Fruit fly (Drosophila melanogaster) whole organism, embryonic: ENCODE measurements around the gene CG14982.
A peak's percentile ranks its signal among the peaks of the same experiment; 100 is the strongest.

ENCODE experiments used
- Antp ChIP-seq: fragments of 200-800 bp; sonication (Bioruptor generic); optimal IDR thresholded peaks from 3 replicates; lab custom pipeline; 2016; ENCODE audit warnings: missing biosample characterization, missing genetic modification characterization
- Awh ChIP-seq: fragments of 200-800 bp; sonication (Bioruptor generic); IDR thresholded peaks from 2 replicates; pipeline ENCODE4, ENCODE4 v1.3.6; 2022; ENCODE audit warnings: missing biosample characterization, missing genetic modification characterization
- CG10147 ChIP-seq: fragments of 200-800 bp; sonication (Bioruptor generic); optimal IDR thresholded peaks from 2 replicates; lab custom pipeline; 2019; ENCODE audit warnings: missing biosample characterization, mild to moderate bottlenecking, missing genetic modification characterization, moderate library complexity
- CG11247 ChIP-seq: fragments of 200-800 bp; sonication (Bioruptor generic); IDR thresholded peaks from 2 replicates; pipeline ENCODE4 v1.3.6; 2022; ENCODE audit warnings: missing biosample characterization, missing genetic modification characterization
- CG12769 ChIP-seq: fragments of 200-800 bp; sonication (Bioruptor generic); optimal IDR thresholded peaks from 2 replicates; lab custom pipeline; 2019; ENCODE audit warnings: missing biosample characterization, mild to moderate bottlenecking, missing genetic modification characterization, moderate library complexity
- CG13624 ChIP-seq: fragments of 200-800 bp; sonication (Bioruptor generic); optimal IDR thresholded peaks from 2 replicates; lab custom pipeline; 2016; ENCODE audit warnings: missing biosample characterization, missing genetic modification characterization
- CG15601 ChIP-seq: fragments of 200-800 bp; sonication (Bioruptor generic); optimal IDR thresholded peaks from 3 replicates; lab custom pipeline; 2019; ENCODE audit warnings: missing biosample characterization, mild to moderate bottlenecking, missing genetic modification characterization, moderate library complexity
- CG16779 ChIP-seq: fragments of 200-800 bp; sonication (Bioruptor generic); IDR thresholded peaks from 2 replicates; pipeline ENCODE4 v1.3.6; 2022; ENCODE audit warnings: missing biosample characterization, missing genetic modification characterization
- CG1792 ChIP-seq: fragments of 200-800 bp; sonication (Bioruptor generic); optimal IDR thresholded peaks from 2 replicates; lab custom pipeline; 2016; ENCODE audit warnings: missing biosample characterization, missing genetic modification characterization
- CG2116 ChIP-seq: fragments of 200-800 bp; sonication (Bioruptor generic); optimal IDR thresholded peaks from 3 replicates; lab custom pipeline; 2018; ENCODE audit warnings: missing biosample characterization, mild to moderate bottlenecking, missing genetic modification characterization
- CG2712 ChIP-seq: fragments of 200-800 bp; optimal IDR thresholded peaks from 3 replicates; lab custom pipeline; 2019; ENCODE audit warnings: missing biosample characterization, mild to moderate bottlenecking, missing genetic modification characterization, moderate library complexity
- CG32532 ChIP-seq: fragments of 200-800 bp; sonication (Bioruptor generic); IDR thresholded peaks from 2 replicates; pipeline ENCODE4 v1.3.6; 2022; ENCODE audit warnings: missing biosample characterization, missing genetic modification characterization
- CG6272 ChIP-seq: fragments of 200-800 bp; sonication (Bioruptor generic); IDR thresholded peaks from 2 replicates; pipeline ENCODE4 v1.3.6; 2022; ENCODE audit warnings: missing biosample characterization, missing genetic modification characterization
- CG6765 ChIP-seq: fragments of 200-800 bp; sonication (Bioruptor generic); optimal IDR thresholded peaks from 3 replicates; lab custom pipeline; 2017; ENCODE audit warnings: missing biosample characterization, mild to moderate bottlenecking, missing genetic modification characterization
- CG7963 ChIP-seq: fragments of 200-800 bp; sonication (Bioruptor generic); IDR thresholded peaks from 3 replicates; pipeline ENCODE4 v1.3.6; 2022; ENCODE audit warnings: missing biosample characterization, missing genetic modification characterization; ENCODE audit not compliant: partially characterized antibody
- CG8359 ChIP-seq: fragments of 200-800 bp; sonication (Bioruptor generic); optimal IDR thresholded peaks from 2 replicates; lab custom pipeline; 2017; ENCODE audit warnings: missing biosample characterization, mild to moderate bottlenecking, missing genetic modification characterization, borderline replicate concordance
- CG8944 ChIP-seq: fragments of 200-800 bp; sonication (Bioruptor generic); optimal IDR thresholded peaks from 3 replicates; lab custom pipeline; 2016; ENCODE audit warnings: missing biosample characterization, missing genetic modification characterization
- CG9817 ChIP-seq: fragments of 200-800 bp; sonication (Bioruptor generic); optimal IDR thresholded peaks from 2 replicates; lab custom pipeline; 2018; ENCODE audit warnings: missing biosample characterization, mild to moderate bottlenecking, missing genetic modification characterization, moderate library complexity
- CHES-1-like ChIP-seq: fragments of 200-800 bp; sonication (Bioruptor generic); optimal IDR thresholded peaks from 2 replicates; lab custom pipeline; 2016; ENCODE audit warnings: missing biosample characterization, missing genetic modification characterization
- CkIIα-i1 ChIP-seq: fragments of 200-800 bp; sonication (Bioruptor generic); IDR thresholded peaks from 2 replicates; pipeline ENCODE4 v1.3.6; 2022; ENCODE audit warnings: missing biosample characterization, missing genetic modification characterization
- CoRest ChIP-seq: fragments of 200-800 bp; sonication (Bioruptor generic); optimal IDR thresholded peaks from 3 replicates; lab custom pipeline; 2018; ENCODE audit warnings: missing biosample characterization, mild to moderate bottlenecking, missing genetic modification characterization, moderate library complexity
- Dad ChIP-seq: fragments of 200-800 bp; sonication (Bioruptor generic); optimal IDR thresholded peaks from 3 replicates; lab custom pipeline; 2016; ENCODE audit warnings: missing biosample characterization, missing genetic modification characterization
- Dll ChIP-seq: fragments of 200-800 bp; sonication (Bioruptor generic); IDR thresholded peaks from 4 replicates; pipeline ENCODE4 v1.3.6; 2022; ENCODE audit warnings: missing biosample characterization, missing genetic modification characterization; ENCODE audit not compliant: partially characterized antibody
- ERR ChIP-seq: fragments of 200-800 bp; sonication (Bioruptor generic); optimal IDR thresholded peaks from 2 replicates; lab custom pipeline; 2016; ENCODE audit warnings: missing biosample characterization, missing genetic modification characterization
- GATAe ChIP-seq: fragments of 200-800 bp; sonication (Bioruptor generic); conservative IDR thresholded peaks from 2 replicates; pipeline ENCODE4 v1.3.6; 2022; ENCODE audit warnings: missing biosample characterization, missing genetic modification characterization
- HLHmδ ChIP-seq: fragments of 200-800 bp; sonication (Bioruptor generic); optimal IDR thresholded peaks from 2 replicates; lab custom pipeline; 2018; ENCODE audit warnings: missing biosample characterization, mild to moderate bottlenecking, missing genetic modification characterization, moderate library complexity
- Hey ChIP-seq: fragments of 200-800 bp; sonication (Bioruptor generic); optimal IDR thresholded peaks from 3 replicates; lab custom pipeline; 2018; ENCODE audit warnings: missing biosample characterization, mild to moderate bottlenecking, missing genetic modification characterization
- Hr78 ChIP-seq, 2 experiments: fragments of 200-800 bp in 1 of 2; fragments of >200 bp in 1 of 2; sonication (Bioruptor generic) in 1 of 2; optimal IDR thresholded peaks; 2 replicates each; lab custom pipeline; 2017 to 2019; ENCODE audit warnings: missing biosample characterization in 2 of 2, missing genetic modification characterization in 2 of 2, mild to moderate bottlenecking in 1 of 2, moderate library complexity in 1 of 2
- MESR4 ChIP-seq: fragments of 200-800 bp; sonication (Bioruptor generic); optimal IDR thresholded peaks from 2 replicates; lab custom pipeline; 2018; ENCODE audit warnings: missing biosample characterization, mild to moderate bottlenecking, missing genetic modification characterization, moderate library complexity
- NfI ChIP-seq: fragments of 200-800 bp; sonication (Bioruptor generic); optimal IDR thresholded peaks from 3 replicates; lab custom pipeline; 2018; ENCODE audit warnings: missing biosample characterization, mild to moderate bottlenecking, missing genetic modification characterization, moderate library complexity
- Opbp ChIP-seq: fragments of 200-800 bp; sonication (Bioruptor generic); IDR thresholded peaks from 3 replicates; pipeline ENCODE4 v1.3.6; 2022; ENCODE audit warnings: missing biosample characterization, missing genetic modification characterization; ENCODE audit not compliant: partially characterized antibody
- Rfx ChIP-seq: fragments of 200-800 bp; sonication (Bioruptor generic); IDR thresholded peaks from 2 replicates; pipeline ENCODE4 v1.3.6; 2022; ENCODE audit warnings: missing biosample characterization, missing genetic modification characterization
- Rx ChIP-seq: fragments of 200-800 bp; sonication (Bioruptor generic); IDR thresholded peaks from 2 replicates; pipeline ENCODE4 v1.3.6; 2022; ENCODE audit warnings: missing biosample characterization, missing genetic modification characterization
- TFAM ChIP-seq: fragments of 200-800 bp; sonication (Bioruptor generic); optimal IDR thresholded peaks from 2 replicates; lab custom pipeline; 2017; ENCODE audit warnings: missing biosample characterization, missing genetic modification characterization, inconsistent platforms
- Trl ChIP-seq, 3 experiments: fragments of >200 bp in 2 of 3; fragments of 200-800 bp in 1 of 3; sonication (Bioruptor generic) in 1 of 3; optimal IDR thresholded peaks; 2 replicates in 1 of 3; 3 replicates in 2 of 3; lab custom pipeline; 2016 to 2017; ENCODE audit warnings: missing biosample characterization in 1 of 3, missing genetic modification characterization in 1 of 3
- ato ChIP-seq: fragments of 200-800 bp; sonication (Bioruptor generic); IDR thresholded peaks from 2 replicates; pipeline ENCODE4 v1.3.6; 2022; ENCODE audit warnings: missing biosample characterization, missing genetic modification characterization; ENCODE audit not compliant: partially characterized antibody
- bigmax ChIP-seq: fragments of 200-800 bp; sonication (Bioruptor generic); optimal IDR thresholded peaks from 2 replicates; lab custom pipeline; 2018; ENCODE audit warnings: missing biosample characterization, mild to moderate bottlenecking, missing genetic modification characterization
- bowl ChIP-seq: fragments of 200-800 bp; sonication (Bioruptor generic); IDR thresholded peaks from 2 replicates; pipeline ENCODE4 v1.3.6; 2022; ENCODE audit warnings: missing biosample characterization, missing genetic modification characterization
- cad ChIP-seq: fragments of >200 bp; optimal IDR thresholded peaks from 2 replicates; lab custom pipeline; 2017; ENCODE audit warnings: missing biosample characterization, missing genetic modification characterization
- chn ChIP-seq: fragments of 200-800 bp; sonication (Bioruptor generic); optimal IDR thresholded peaks from 2 replicates; lab custom pipeline; 2016; ENCODE audit warnings: missing biosample characterization, missing genetic modification characterization
- crp ChIP-seq, 2 experiments: fragments of 200-800 bp; sonication (Bioruptor generic); optimal IDR thresholded peaks; 2 replicates in 1 of 2; 3 replicates in 1 of 2; lab custom pipeline; 2017; ENCODE audit warnings: missing biosample characterization in 2 of 2, missing genetic modification characterization in 2 of 2, mild to moderate bottlenecking in 1 of 2, moderate library complexity in 1 of 2
- en ChIP-seq: fragments of 200-800 bp; sonication (Bioruptor generic); optimal IDR thresholded peaks from 2 replicates; lab custom pipeline; 2016; ENCODE audit warnings: missing biosample characterization, missing genetic modification characterization
- esg ChIP-seq: fragments of 200-800 bp; sonication (Bioruptor generic); conservative IDR thresholded peaks from 2 replicates; pipeline ENCODE4 v1.3.6; 2022; ENCODE audit warnings: missing biosample characterization, missing genetic modification characterization
- gsb-n ChIP-seq: fragments of 200-800 bp; sonication (Bioruptor generic); optimal IDR thresholded peaks from 3 replicates; lab custom pipeline; 2018; ENCODE audit warnings: missing biosample characterization, mild to moderate bottlenecking, missing genetic modification characterization
- mam ChIP-seq: fragments of 200-800 bp; sonication (Bioruptor generic); optimal IDR thresholded peaks from 3 replicates; lab custom pipeline; 2016; ENCODE audit warnings: missing biosample characterization, missing genetic modification characterization
- sna ChIP-seq: fragments of 200-800 bp; sonication (Bioruptor generic); IDR thresholded peaks from 2 replicates; pipeline ENCODE4 v1.3.6; 2022; ENCODE audit warnings: missing biosample characterization, missing genetic modification characterization; ENCODE audit not compliant: partially characterized antibody
- so ChIP-seq: fragments of 200-800 bp; sonication (Bioruptor generic); IDR thresholded peaks from 3 replicates; pipeline ENCODE4 v1.3.6; 2022; ENCODE audit warnings: missing biosample characterization, missing genetic modification characterization
- stc ChIP-seq: fragments of 200-800 bp; sonication (Bioruptor generic); IDR thresholded peaks from 2 replicates; pipeline ENCODE4 v1.3.6; 2022; ENCODE audit warnings: missing biosample characterization, missing genetic modification characterization
- ttk ChIP-seq: fragments of 200-800 bp; sonication (Bioruptor generic); IDR thresholded peaks from 2 replicates; pipeline ENCODE4 v2.1.2; 2022; ENCODE audit warnings: missing biosample characterization, missing genetic modification characterization
- twi ChIP-seq: fragments of 200-800 bp; optimal IDR thresholded peaks from 2 replicates; lab custom pipeline; 2019; ENCODE audit warnings: missing biosample characterization, mild to moderate bottlenecking, missing genetic modification characterization, moderate library complexity
- z ChIP-seq: fragments of 200-800 bp; sonication (Bioruptor generic); IDR thresholded peaks from 3 replicates; pipeline ENCODE4 v1.3.6; 2022; ENCODE audit warnings: missing biosample characterization, missing genetic modification characterization

CG14982 gene

DNA sequence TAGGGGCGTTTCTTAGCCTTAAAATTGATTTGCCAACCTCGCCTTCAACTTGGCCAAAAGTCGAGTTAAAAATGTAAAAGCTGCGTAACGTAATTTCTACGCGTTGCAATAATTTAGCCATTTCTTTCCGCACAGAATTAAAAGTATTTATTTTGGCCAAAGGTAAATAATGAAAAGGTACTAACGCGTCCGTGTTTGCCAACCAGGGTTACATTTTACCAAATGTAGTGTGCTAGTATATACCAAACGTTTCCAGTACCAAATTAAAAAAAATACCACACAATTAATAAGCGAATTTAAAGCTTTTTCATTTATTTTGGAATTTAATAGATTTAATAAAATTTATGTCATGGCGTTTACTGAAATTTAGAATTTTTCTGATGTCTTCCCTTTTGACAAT, 43.5 kb upstream of the CG14982 start, which contains the start of gene Ccz1 (continued):
- no peak for TF ChIP-seq Rfx (GFP tag; lab: Robert Waterston, UW)
- no peak for TF ChIP-seq ttk (GFP tag; lab: Robert Waterston, UW)
- TF ChIP-seq CG6765: peak; percentile 25
- TF ChIP-seq Dll: no peak
- no peak for TF ChIP-seq Awh (GFP tag; lab: Robert Waterston, UW)
- no peak for TF ChIP-seq CG32532 (GFP tag; lab: Robert Waterston, UW)
- no peak for TF ChIP-seq ato (GFP tag; lab: Robert Waterston, UW)
- TF ChIP-seq twi (tag; lab: Kevin White, UChicago): peak; percentile 39
- TF ChIP-seq en (GFP tag; lab: Kevin White, UChicago): no peak
- no peak for TF ChIP-seq z (GFP tag; lab: Robert Waterston, UW)
- TF ChIP-seq Hr78 (GFP tag; optimal IDR thresholded peaks at IDR 0.05; lab: Kevin White, UChicago): no peak
- TF ChIP-seq bowl (GFP tag; lab: Robert Waterston, UW): no peak
- TF ChIP-seq cad (GFP tag; lab: Kevin White, UChicago): no peak
- no peak for TF ChIP-seq so (GFP tag; lab: Robert Waterston, UW)
- no peak for TF ChIP-seq esg (GFP tag; lab: Robert Waterston, UW)
- TF ChIP-seq ERR (GFP tag; lab: Kevin White, UChicago): peak; percentile 62
- peak; percentile 76 for TF ChIP-seq CG15601 (tag; lab: Kevin White, UChicago)
- TF ChIP-seq MESR4 (GFP tag; lab: Kevin White, UChicago): peak; percentile 37
- peak; percentile 61 for TF ChIP-seq Antp (GFP tag; lab: Kevin White, UChicago)
- TF ChIP-seq CG7963 (GFP tag; lab: Robert Waterston, UW): no peak
- TF ChIP-seq gsb-n: peak; percentile 66
- TF ChIP-seq bigmax (GFP tag; lab: Kevin White, UChicago): no peak
- TF ChIP-seq CHES-1-like (GFP tag; lab: Kevin White, UChicago): peak; percentile 79
- TF ChIP-seq mam (GFP tag; lab: Kevin White, UChicago): peak; percentile 67
- peak; percentile 60 for TF ChIP-seq CG1792 (GFP tag; lab: Kevin White, UChicago)
- peak; percentile 23 for TF ChIP-seq CG2712 (tag; lab: Kevin White, UChicago)
- TF ChIP-seq NfI (GFP tag; lab: Kevin White, UChicago): peak; percentile 65
- TF ChIP-seq CG13624 (GFP tag; lab: Kevin White, UChicago): peak; percentile 64
- no peak for TF ChIP-seq Opbp (GFP tag; lab: Robert Waterston, UW)
- TF ChIP-seq chn: peak; percentile 62
- peak; percentile 95 for TF ChIP-seq CG2116 (GFP tag; lab: Kevin White, UChicago)
- no peak for TF ChIP-seq stc (GFP tag; lab: Robert Waterston, UW)
- peak; percentile 46 for TF ChIP-seq Hey
- TF ChIP-seq CG8944 (GFP tag; lab: Kevin White, UChicago): peak; percentile 83
- TF ChIP-seq CG10147 (GFP tag; lab: Kevin White, UChicago): no peak
- peak; percentile 52 for TF ChIP-seq CG9817 (tag; lab: Kevin White, UChicago)
- TF ChIP-seq sna: no peak
- TF ChIP-seq CG12769 (tag; lab: Kevin White, UChicago): peak; percentile 70
- no peak for TF ChIP-seq Trl (optimal IDR thresholded peaks at IDR 0.05; lab: Kevin White, UChicago)
- peak; percentile 83 for TF ChIP-seq Trl (GFP tag; optimal IDR thresholded peaks at IDR 0.05; lab: Kevin White, UChicago)
- TF ChIP-seq crp (GFP tag; optimal IDR thresholded peaks at IDR 0.05; lab: Kevin White, UChicago): peak in 1 of 2 experiments; percentile 32
- no peak for TF ChIP-seq CG11247 (GFP tag; lab: Robert Waterston, UW)
- TF ChIP-seq CoRest (tag; lab: Kevin White, UChicago): peak; percentile 71
- peak; percentile 9 for TF ChIP-seq TFAM (GFP tag; lab: Kevin White, UChicago)
- no peak for TF ChIP-seq CG6272 (GFP tag; lab: Robert Waterston, UW)
- no peak for TF ChIP-seq CG8359 (GFP tag; lab: Kevin White, UChicago)
- TF ChIP-seq Rx (GFP tag; lab: Robert Waterston, UW): no peak
- no peak for TF ChIP-seq CkIIα-i1 (GFP tag; lab: Robert Waterston, UW)
- peak; percentile 51 for TF ChIP-seq Dad (GFP tag; lab: Kevin White, UChicago)
- TF ChIP-seq CG16779: no peak
- no peak for TF ChIP-seq GATAe
- TF ChIP-seq HLHmδ: no peak
